Worm (Caenorhabditis elegans) whole organism, young adult: Measurements from ENCODE around the gene mau-8.

Source experiments
- ama-1 ChIP-seq, 3 experiments: fragments of 150-350 bp in 1 of 3; sonication (generic microtip) in 2 of 3; optimal IDR thresholded peaks; 2 replicates each; lab custom pipeline; 2014 to 2018; ENCODE audit warnings: missing biosample characterization in 2 of 3, missing genetic modification characterization in 2 of 3, missing genetic modification reagents in 2 of 3
- lin-35 ChIP-seq, 3 experiments: fragments of 150-350 bp in 2 of 3; sonication (generic microtip) in 1 of 3; optimal IDR thresholded peaks; 2 replicates each; lab custom pipeline; 2014 to 2018; ENCODE audit warnings: missing biosample characterization in 3 of 3, missing genetic modification characterization in 3 of 3, missing genetic modification reagents in 3 of 3
- mxl-1 ChIP-seq: sonication (generic microtip); optimal IDR thresholded peaks from 2 replicates; lab custom pipeline; 2016; ENCODE audit warnings: missing genetic modification characterization, missing compliant biosample characterization

DNA sequence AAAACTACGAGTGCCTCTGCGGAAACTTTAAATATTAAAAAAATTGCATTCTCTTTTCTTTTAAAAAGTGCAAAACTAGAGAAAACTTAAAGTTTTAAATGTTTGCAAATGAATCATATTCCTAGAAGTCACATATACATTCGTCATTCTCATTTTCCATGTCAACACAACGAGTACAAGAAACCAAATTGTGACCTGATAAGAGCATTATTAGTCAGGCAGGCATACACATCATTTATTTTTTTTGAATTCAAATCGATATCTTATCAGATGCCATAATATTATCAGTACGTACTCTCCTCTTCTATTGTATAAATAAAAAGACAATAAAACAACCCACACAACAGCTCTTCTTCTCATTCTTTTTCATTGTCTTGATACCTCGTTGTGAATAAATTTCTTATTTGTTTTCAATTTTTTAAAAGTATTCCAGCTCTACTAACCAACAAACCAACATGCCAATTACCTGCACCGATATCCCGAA, 30.5 kb upstream of the mau-8 start, which contains the start of gene W02A2.9:
- TF ChIP-seq lin-35 (GFP tag; optimal IDR thresholded peaks at IDR 0.05; lab: Kevin White, UChicago) (no peak), ama-1 (optimal IDR thresholded peaks at IDR 0.05; lab: Kevin White, UChicago) (no peak), ama-1 (GFP tag; optimal IDR thresholded peaks at IDR 0.05; lab: Kevin White, UChicago) (no peak), mxl-1 (tag; lab: Kevin White, UChicago) (no peak)
